Worm (Caenorhabditis elegans) whole organism, early embryonic: ENCODE results near the gene C39B10.1.

Experiments
- B0310.2 ChIP-seq: sonication (generic microtip); optimal IDR thresholded peaks from 2 replicates; lab custom pipeline; 2016; ENCODE audit warnings: mild to moderate bottlenecking, missing genetic modification characterization, missing compliant biosample characterization
- F13C5.2 ChIP-seq: sonication (generic microtip); optimal IDR thresholded peaks from 2 replicates; lab custom pipeline; 2017; ENCODE audit warnings: mild to moderate bottlenecking, missing genetic modification characterization, inconsistent platforms, missing compliant biosample characterization
- aly-1 ChIP-seq: sonication (generic microtip); optimal IDR thresholded peaks from 2 replicates; lab custom pipeline; 2016; ENCODE audit warnings: missing genetic modification characterization, missing compliant biosample characterization
- ama-1 ChIP-seq: fragments of 150-350 bp; optimal IDR thresholded peaks from 2 replicates; lab custom pipeline; 2014
- ceh-13 ChIP-seq: fragments of 200-800 bp; sonication (Bioruptor generic); optimal IDR thresholded peaks from 2 replicates; lab custom pipeline; 2018; ENCODE audit warnings: mild to moderate bottlenecking, missing genetic modification characterization, missing compliant biosample characterization
- ceh-36 ChIP-seq: sonication (generic microtip); optimal IDR thresholded peaks from 2 replicates; lab custom pipeline; 2016; ENCODE audit warnings: missing genetic modification characterization, inconsistent platforms, missing compliant biosample characterization
- ets-7 ChIP-seq: sonication (generic microtip); optimal IDR thresholded peaks from 2 replicates; lab custom pipeline; 2016; ENCODE audit warnings: missing genotype, missing genetic modification characterization, missing compliant biosample characterization
- flt-1 ChIP-seq: fragments of 200-800 bp; sonication (Bioruptor generic); IDR thresholded peaks from 2 replicates; pipeline ENCODE4 v1.3.6; 2022; ENCODE audit warnings: missing genetic modification characterization, missing compliant biosample characterization
- hmbx-1 ChIP-seq: sonication (generic microtip); optimal IDR thresholded peaks from 2 replicates; lab custom pipeline; 2016; ENCODE audit warnings: mild to moderate bottlenecking, missing genetic modification characterization, missing compliant biosample characterization
- hmg-4 ChIP-seq: fragments of 200-800 bp; sonication (Bioruptor generic); optimal IDR thresholded peaks from 2 replicates; lab custom pipeline; 2018; ENCODE audit warnings: mild to moderate bottlenecking, missing genetic modification characterization, missing compliant biosample characterization
- hnd-1 ChIP-seq: sonication (generic microtip); optimal IDR thresholded peaks from 2 replicates; lab custom pipeline; 2016; ENCODE audit warnings: missing genetic modification characterization, missing compliant biosample characterization
- pes-1 ChIP-seq: fragments of 200-800 bp; sonication (Bioruptor generic); IDR thresholded peaks from 2 replicates; pipeline ENCODE4 v1.3.6; 2022; ENCODE audit warnings: missing genetic modification reagents, missing genetic modification characterization, missing compliant biosample characterization
- scrt-1 ChIP-seq: fragments of 200-800 bp; sonication (Bioruptor generic); IDR thresholded peaks from 2 replicates; pipeline ENCODE4 v1.3.6; 2022; ENCODE audit warnings: missing genetic modification characterization, missing compliant biosample characterization
- sea-1 ChIP-seq: fragments of 200-800 bp; sonication (Bioruptor generic); conservative IDR thresholded peaks from 2 replicates; pipeline ENCODE4 v1.3.6; 2022; ENCODE audit warnings: missing genetic modification characterization, missing compliant biosample characterization
- tbx-11 ChIP-seq: fragments of 200-800 bp; sonication (Bioruptor generic); IDR thresholded peaks from 2 replicates; pipeline ENCODE4 v1.3.6; 2022; ENCODE audit warnings: missing genetic modification characterization, missing compliant biosample characterization
- tbx-37 ChIP-seq: fragments of 200-800 bp; sonication (Bioruptor generic); conservative IDR thresholded peaks from 2 replicates; pipeline ENCODE4 v1.3.6; 2022; ENCODE audit warnings: missing genetic modification reagents, missing genetic modification characterization, missing compliant biosample characterization
- tra-4 ChIP-seq: sonication (generic microtip); optimal IDR thresholded peaks from 2 replicates; lab custom pipeline; 2017; ENCODE audit warnings: missing genetic modification characterization, missing compliant biosample characterization

C39B10.1 gene

DNA sequence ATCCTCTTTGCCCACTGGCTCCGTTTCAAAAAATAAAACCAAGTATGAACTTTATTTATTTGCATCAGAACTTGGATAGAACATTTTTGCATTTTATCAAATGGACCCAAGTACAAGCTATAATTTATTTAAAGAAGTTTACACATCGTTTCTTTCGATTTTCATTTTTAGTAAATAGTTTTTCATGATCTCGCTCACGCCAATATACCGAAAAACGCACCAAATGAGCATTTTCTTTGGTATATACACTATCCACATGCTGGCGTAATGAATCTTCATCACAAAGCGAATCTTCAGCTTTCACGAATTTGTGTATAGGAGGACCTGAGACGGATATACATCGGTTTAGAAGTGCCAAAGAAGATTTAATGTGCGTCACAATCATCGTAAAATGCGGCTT lies 13.1 kb upstream of the C39B10.1 start, which contains the start of gene C39B10.7:
TSS of gene C39B10.7 (plus strand) at position 301 of the 400 bp plus-strand sequence.
- TF ChIP-seq tbx-11 (GFP tag; lab: Robert Waterston, UW) (no peak), hmbx-1 (tag; lab: Kevin White, UChicago) (no peak), hmg-4 (GFP tag; lab: Kevin White, UChicago) (no peak), ama-1 (lab: Kevin White, UChicago) (no peak), pes-1 (no peak), B0310.2 (tag; lab: Kevin White, UChicago) (no peak), sea-1 (GFP tag; lab: Robert Waterston, UW) (no peak), flt-1 (GFP tag; lab: Robert Waterston, UW) (no peak), ceh-36 (no peak), aly-1 (tag; lab: Kevin White, UChicago) (no peak), scrt-1 (no peak), F13C5.2 (tag; lab: Kevin White, UChicago) (no peak), tbx-37 (GFP tag; lab: Robert Waterston, UW) (no peak), ceh-13 (GFP tag; lab: Kevin White, UChicago) (no peak), ets-7 (tag; lab: Kevin White, UChicago) (no peak), hnd-1 (tag; lab: Kevin White, UChicago) (no peak), tra-4 (tag; lab: Kevin White, UChicago) (no peak)

DNA sequence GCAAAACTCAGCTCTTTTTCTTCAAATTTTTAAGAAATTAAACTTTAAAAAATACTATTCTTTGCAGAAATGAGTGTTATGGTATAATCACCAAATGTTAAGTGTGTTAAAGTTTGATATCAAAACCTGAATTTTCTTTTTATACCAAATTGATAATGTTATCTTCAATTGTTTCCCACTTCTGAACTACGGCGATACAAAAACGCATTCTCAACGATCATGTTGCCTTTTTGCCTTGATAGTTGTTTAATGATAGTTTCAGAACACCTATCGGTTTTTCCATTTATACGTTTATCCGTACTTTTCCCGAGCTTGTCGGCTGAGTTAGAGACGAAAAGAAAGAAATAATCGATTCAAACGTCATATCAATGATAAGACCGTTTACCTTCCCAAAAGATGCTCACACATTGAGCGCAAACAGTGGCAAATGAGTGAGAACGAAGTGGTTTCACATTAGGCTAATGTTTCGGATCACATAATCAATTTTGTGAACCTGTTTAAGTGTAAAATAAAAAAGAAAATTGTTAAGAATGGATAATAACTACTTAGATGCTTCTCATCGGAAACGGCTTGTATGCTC lies 11.6 kb upstream of the C39B10.1 start, which contains the start of gene elt-4:
TSS of gene elt-4 (plus strand) at position 530 of the 580 bp plus-strand sequence.
- TF ChIP-seq B0310.2 (tag; lab: Kevin White, UChicago) (no peak), sea-1 (GFP tag; lab: Robert Waterston, UW) (no peak), aly-1 (tag; lab: Kevin White, UChicago) (no peak), hnd-1 (tag; lab: Kevin White, UChicago) (no peak), ceh-36 (no peak)

DNA sequence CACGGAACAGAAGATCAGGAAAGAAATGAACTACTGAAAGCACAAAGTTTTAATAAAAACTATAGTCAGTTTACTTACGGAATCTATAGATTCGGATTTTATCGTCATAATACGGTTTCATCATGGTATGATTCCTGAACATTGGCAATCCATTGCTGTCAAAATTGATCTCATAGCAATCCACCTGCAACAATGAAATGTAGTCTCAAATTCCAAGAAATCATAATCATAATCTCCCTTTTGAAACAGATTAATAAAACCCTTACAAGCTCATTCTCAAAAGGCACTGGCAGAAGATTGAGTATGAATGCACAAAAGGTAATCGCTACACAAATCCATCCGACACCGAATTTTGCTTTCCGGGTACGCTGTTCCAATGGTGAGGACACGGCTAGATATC lies 1.1 kb downstream of the C39B10.1 start:
- TF ChIP-seq flt-1 (GFP tag; lab: Robert Waterston, UW), result no peak

DNA sequence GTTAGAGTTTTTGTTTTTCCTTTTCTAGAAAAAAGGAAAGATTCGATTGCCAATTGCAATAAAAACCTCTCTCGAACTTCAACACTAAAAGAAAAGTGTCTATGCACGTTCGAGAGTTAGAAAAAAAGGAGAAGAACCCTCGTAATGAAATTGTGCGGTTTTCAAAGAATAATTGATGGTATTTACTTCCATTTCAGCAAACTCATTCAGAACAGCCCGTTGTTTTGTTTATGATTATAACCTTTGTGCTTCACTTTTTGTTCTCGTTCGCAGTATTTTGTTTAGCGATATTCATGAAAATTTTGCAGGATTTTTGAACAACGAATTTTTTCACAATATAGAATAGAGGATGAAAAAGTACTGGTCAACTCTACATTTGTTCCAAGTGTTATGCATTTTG lies 9.5 kb downstream of the C39B10.1 start, which contains the start of gene lgc-41:
TSS of gene lgc-41 (plus strand) at position 301 of the 400 bp plus-strand sequence.
- TF ChIP-seq hmbx-1 (tag; lab: Kevin White, UChicago) (no peak), tra-4 (tag; lab: Kevin White, UChicago) (no peak), flt-1 (GFP tag; lab: Robert Waterston, UW) (no peak), scrt-1 (no peak), B0310.2 (tag; lab: Kevin White, UChicago) (no peak), ets-7 (tag; lab: Kevin White, UChicago) (no peak), tbx-37 (GFP tag; lab: Robert Waterston, UW) (no peak), ceh-36 (no peak), hnd-1 (tag; lab: Kevin White, UChicago) (no peak), sea-1 (GFP tag; lab: Robert Waterston, UW) (no peak), pes-1 (no peak), hmg-4 (GFP tag; lab: Kevin White, UChicago) (no peak), tbx-11 (GFP tag; lab: Robert Waterston, UW) (no peak), F13C5.2 (tag; lab: Kevin White, UChicago) (no peak)

- TF ChIP-seq ama-1 (lab: Kevin White, UChicago) (no peak), flt-1 (GFP tag; lab: Robert Waterston, UW) (no peak), ceh-13 (GFP tag; lab: Kevin White, UChicago) (no peak), tbx-11 (GFP tag; lab: Robert Waterston, UW) (no peak), pes-1 (no peak), B0310.2 (tag; lab: Kevin White, UChicago) (no peak), ceh-36 (no peak), tra-4 (tag; lab: Kevin White, UChicago) (no peak), scrt-1 (no peak), sea-1 (GFP tag; lab: Robert Waterston, UW) (no peak), hnd-1 (tag; lab: Kevin White, UChicago) (no peak)
These were observed 16.5 kb downstream of the C39B10.1 start, which contains the start of gene C39B10.5 for ce11 chrX:10446982-10447381. Gene C39B10.5, plus strand, starts transcription at chrX:10447343.

ce11 chrX:10444705-10445104 lies 18.7 kb downstream of the C39B10.1 start, which contains the start of gene C39B10.4:
Gene C39B10.4, plus strand, starts transcription at chrX:10445005.
- TF ChIP-seq scrt-1 (no peak), tra-4 (tag; lab: Kevin White, UChicago) (no peak), pes-1 (no peak), ama-1 (lab: Kevin White, UChicago) (no peak), F13C5.2 (tag; lab: Kevin White, UChicago) (no peak), hmbx-1 (tag; lab: Kevin White, UChicago) (no peak), aly-1 (tag; lab: Kevin White, UChicago) (no peak), sea-1 (GFP tag; lab: Robert Waterston, UW) (no peak), ceh-36 (no peak), flt-1 (GFP tag; lab: Robert Waterston, UW) (no peak), B0310.2 (tag; lab: Kevin White, UChicago) (no peak), ets-7 (tag; lab: Kevin White, UChicago) (no peak), hmg-4 (GFP tag; lab: Kevin White, UChicago) (no peak), hnd-1 (tag; lab: Kevin White, UChicago) (no peak), tbx-37 (GFP tag; lab: Robert Waterston, UW) (no peak), tbx-11 (GFP tag; lab: Robert Waterston, UW) (no peak), ceh-13 (GFP tag; lab: Kevin White, UChicago) (no peak)

DNA sequence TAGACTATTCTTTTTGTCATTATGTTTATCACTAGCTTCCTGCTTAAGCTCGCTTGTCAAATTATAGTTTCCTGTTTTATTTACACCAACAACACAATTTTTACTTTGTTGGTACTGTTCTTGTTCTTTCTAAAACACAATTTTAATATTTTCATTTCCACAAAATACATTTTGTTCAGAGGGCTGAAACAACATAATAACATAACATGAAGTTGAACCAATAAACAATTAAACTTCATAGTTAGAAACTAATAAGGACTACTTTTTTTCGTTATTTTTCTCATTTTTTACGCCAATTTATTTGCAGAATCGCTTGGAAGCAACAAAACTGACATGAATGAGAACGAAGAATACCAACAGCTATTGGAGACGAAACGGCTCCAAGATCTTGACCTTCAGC lies 19.6 kb downstream of the C39B10.1 start, which contains the start of gene C39B10.3:
TSS of gene C39B10.3 (plus strand) at position 301 of the 400 bp plus-strand sequence.
- no peak for TF ChIP-seq pes-1
- no peak for TF ChIP-seq scrt-1
- no peak for TF ChIP-seq ceh-36
- no peak for TF ChIP-seq sea-1 (GFP tag; lab: Robert Waterston, UW)
- no peak for TF ChIP-seq aly-1 (tag; lab: Kevin White, UChicago)
- no peak for TF ChIP-seq tbx-37 (GFP tag; lab: Robert Waterston, UW)
- no peak for TF ChIP-seq hmbx-1 (tag; lab: Kevin White, UChicago)
- no peak for TF ChIP-seq flt-1 (GFP tag; lab: Robert Waterston, UW)
- no peak for TF ChIP-seq F13C5.2 (tag; lab: Kevin White, UChicago)
